Fruit fly (Drosophila melanogaster) whole organism, embryonic: ENCODE measurements around the gene Irk1.

Experiments
- Aef1 ChIP-seq: fragments of 200-800 bp; sonication (Bioruptor generic); IDR thresholded peaks from 3 replicates; pipeline ENCODE4 v1.3.6; 2022; ENCODE audit warnings: missing biosample characterization, missing genetic modification characterization
- CG10321 ChIP-seq: fragments of 200-800 bp; sonication (Bioruptor generic); IDR thresholded peaks from 2 replicates; pipeline ENCODE4 v1.3.6; 2022; ENCODE audit warnings: missing biosample characterization, missing genetic modification characterization
- CG11085 ChIP-seq: fragments of 200-800 bp; sonication (Bioruptor generic); IDR thresholded peaks from 2 replicates; pipeline ENCODE4 v1.3.6; 2022; ENCODE audit warnings: missing biosample characterization, missing genetic modification characterization
- CG11398 ChIP-seq: fragments of 200-800 bp; sonication (Bioruptor generic); optimal IDR thresholded peaks from 2 replicates; lab custom pipeline; 2016; ENCODE audit warnings: missing biosample characterization, missing genetic modification characterization
- CG12769 ChIP-seq: fragments of 200-800 bp; sonication (Bioruptor generic); optimal IDR thresholded peaks from 2 replicates; lab custom pipeline; 2019; ENCODE audit warnings: missing biosample characterization, mild to moderate bottlenecking, missing genetic modification characterization, moderate library complexity
- CG12942 ChIP-seq: fragments of 200-800 bp; sonication (Bioruptor generic); optimal IDR thresholded peaks from 3 replicates; lab custom pipeline; 2016; ENCODE audit warnings: missing biosample characterization, missing genetic modification characterization
- CG14441 ChIP-seq: fragments of 200-800 bp; sonication (Bioruptor generic); IDR thresholded peaks from 2 replicates; pipeline ENCODE4 v1.3.6; 2022; ENCODE audit warnings: missing biosample characterization, missing genetic modification characterization
- CG14860 ChIP-seq: fragments of 200-800 bp; sonication (Bioruptor generic); IDR thresholded peaks from 3 replicates; pipeline ENCODE4 v1.3.6; 2022; ENCODE audit warnings: missing biosample characterization, missing genetic modification characterization; ENCODE audit not compliant: partially characterized antibody
- CG2120 ChIP-seq: fragments of 200-800 bp; sonication (Bioruptor generic); optimal IDR thresholded peaks from 3 replicates; lab custom pipeline; 2016; ENCODE audit warnings: missing biosample characterization, missing genetic modification characterization
- CG2875 ChIP-seq: fragments of 200-800 bp; sonication (Bioruptor generic); optimal IDR thresholded peaks from 2 replicates; lab custom pipeline; 2017; ENCODE audit warnings: missing biosample characterization, mild to moderate bottlenecking, missing genetic modification characterization, missing genetic modification reagents
- CG30403 ChIP-seq: fragments of 200-800 bp; sonication (Bioruptor generic); optimal IDR thresholded peaks from 3 replicates; lab custom pipeline; 2016; ENCODE audit warnings: missing biosample characterization, missing genetic modification characterization
- CG32772 ChIP-seq: fragments of 200-800 bp; sonication (Bioruptor generic); IDR thresholded peaks from 2 replicates; pipeline ENCODE4 v1.3.6; 2022; ENCODE audit warnings: missing biosample characterization, missing genetic modification characterization
- CG3847 ChIP-seq: fragments of 200-800 bp; sonication (Bioruptor generic); IDR thresholded peaks from 2 replicates; pipeline ENCODE4 v1.3.6; 2022; ENCODE audit warnings: missing biosample characterization, missing genetic modification characterization
- CG6765 ChIP-seq: fragments of 200-800 bp; sonication (Bioruptor generic); optimal IDR thresholded peaks from 3 replicates; lab custom pipeline; 2017; ENCODE audit warnings: missing biosample characterization, mild to moderate bottlenecking, missing genetic modification characterization
- CG7271 ChIP-seq: fragments of 200-800 bp; sonication (Bioruptor generic); optimal IDR thresholded peaks from 2 replicates; lab custom pipeline; 2018; ENCODE audit warnings: missing biosample characterization, mild to moderate bottlenecking, missing genetic modification characterization, moderate library complexity
- CG8290 ChIP-seq, 3 experiments: fragments of 200-800 bp; sonication (Bioruptor generic); optimal IDR thresholded peaks; 2 replicates each; lab custom pipeline; 2016 to 2019; ENCODE audit warnings: missing biosample characterization in 3 of 3, missing genetic modification characterization in 3 of 3, mild to moderate bottlenecking in 2 of 3, moderate library complexity in 1 of 3
- CG8359 ChIP-seq: fragments of 200-800 bp; sonication (Bioruptor generic); optimal IDR thresholded peaks from 2 replicates; lab custom pipeline; 2017; ENCODE audit warnings: missing biosample characterization, mild to moderate bottlenecking, missing genetic modification characterization, borderline replicate concordance
- CG9609 ChIP-seq: fragments of 200-800 bp; sonication (Bioruptor generic); optimal IDR thresholded peaks from 3 replicates; lab custom pipeline; 2016; ENCODE audit warnings: missing biosample characterization, missing genetic modification characterization
- CG9727 ChIP-seq: fragments of 200-800 bp; sonication (Bioruptor generic); optimal IDR thresholded peaks from 3 replicates; lab custom pipeline; 2017; ENCODE audit warnings: missing biosample characterization, mild to moderate bottlenecking, missing genetic modification characterization
- Dek ChIP-seq: fragments of 200-800 bp; sonication (Bioruptor generic); optimal IDR thresholded peaks from 3 replicates; lab custom pipeline; 2019; ENCODE audit warnings: missing biosample characterization, mild to moderate bottlenecking, missing genetic modification characterization, moderate library complexity
- Fer2 ChIP-seq: fragments of 200-800 bp; sonication (Bioruptor generic); optimal IDR thresholded peaks from 2 replicates; lab custom pipeline; 2018; ENCODE audit warnings: missing biosample characterization, mild to moderate bottlenecking, missing genetic modification characterization, moderate library complexity
- GATAe ChIP-seq: fragments of 200-800 bp; sonication (Bioruptor generic); conservative IDR thresholded peaks from 2 replicates; pipeline ENCODE4 v1.3.6; 2022; ENCODE audit warnings: missing biosample characterization, missing genetic modification characterization
- Hmr ChIP-seq: fragments of 200-800 bp; sonication (Bioruptor generic); optimal IDR thresholded peaks from 3 replicates; lab custom pipeline; 2017; ENCODE audit warnings: mild to moderate bottlenecking, missing biosample characterization, missing genetic modification reagents, missing genetic modification characterization
- MTF-1 ChIP-seq: fragments of 200-800 bp; sonication (Bioruptor generic); optimal IDR thresholded peaks from 2 replicates; lab custom pipeline; 2018; ENCODE audit warnings: missing biosample characterization, mild to moderate bottlenecking, missing genetic modification characterization, borderline replicate concordance
- Mad ChIP-seq: fragments of 200-800 bp; sonication (Bioruptor generic); optimal IDR thresholded peaks from 2 replicates; lab custom pipeline; 2016; ENCODE audit warnings: missing biosample characterization, missing genetic modification characterization
- Med ChIP-seq: fragments of 200-800 bp; sonication (Bioruptor generic); peaks from one replicate; lab custom pipeline; 2016; ENCODE audit warnings: missing biosample characterization, missing genetic modification characterization, mild to moderate bottlenecking, inconsistent platforms, moderate library complexity
- Meics ChIP-seq: fragments of 200-800 bp; sonication (Bioruptor generic); optimal IDR thresholded peaks from 2 replicates; lab custom pipeline; 2017; ENCODE audit warnings: missing biosample characterization, mild to moderate bottlenecking, missing genetic modification characterization
- Rfx ChIP-seq: fragments of 200-800 bp; sonication (Bioruptor generic); IDR thresholded peaks from 2 replicates; pipeline ENCODE4 v1.3.6; 2022; ENCODE audit warnings: missing biosample characterization, missing genetic modification characterization
- chinmo ChIP-seq: fragments of 200-800 bp; sonication (Bioruptor generic); IDR thresholded peaks from 4 replicates; pipeline ENCODE4 v1.3.6; 2022; ENCODE audit warnings: missing biosample characterization, missing genetic modification characterization; ENCODE audit not compliant: partially characterized antibody
- corto ChIP-seq: fragments of 200-800 bp; sonication (Bioruptor generic); optimal IDR thresholded peaks from 2 replicates; lab custom pipeline; 2016; ENCODE audit warnings: missing biosample characterization, mild to moderate bottlenecking, missing genetic modification characterization, moderate library complexity
- crol ChIP-seq: fragments of 200-800 bp; sonication (Bioruptor generic); IDR thresholded peaks from 2 replicates; pipeline ENCODE4 v1.3.6; 2022; ENCODE audit warnings: missing biosample characterization, missing genetic modification characterization
- cwo ChIP-seq: fragments of 200-800 bp; sonication (Bioruptor generic); optimal IDR thresholded peaks from 3 replicates; lab custom pipeline; 2017; ENCODE audit warnings: missing biosample characterization, missing genetic modification characterization, mild to moderate bottlenecking, moderate library complexity, missing genetic modification reagents
- dan ChIP-seq: fragments of 200-800 bp; sonication (Bioruptor generic); IDR thresholded peaks from 2 replicates; pipeline ENCODE4 v1.3.6; 2022; ENCODE audit warnings: missing biosample characterization, missing genetic modification characterization
- emc ChIP-seq: fragments of 200-800 bp; sonication (Bioruptor generic); optimal IDR thresholded peaks from 2 replicates; lab custom pipeline; 2016; ENCODE audit warnings: missing biosample characterization, missing genetic modification characterization
- gem ChIP-seq: fragments of 200-800 bp; sonication (Bioruptor generic); optimal IDR thresholded peaks from 2 replicates; lab custom pipeline; 2019; ENCODE audit warnings: missing biosample characterization, mild to moderate bottlenecking, missing genetic modification characterization, moderate library complexity
- grn ChIP-seq: fragments of 200-800 bp; sonication (Bioruptor generic); optimal IDR thresholded peaks from 3 replicates; lab custom pipeline; 2017; ENCODE audit warnings: missing biosample characterization, missing genetic modification characterization
- knrl ChIP-seq: fragments of 200-800 bp; sonication (Bioruptor generic); IDR thresholded peaks from 3 replicates; pipeline ENCODE4 v1.3.6; 2022; ENCODE audit warnings: missing biosample characterization, missing genetic modification characterization; ENCODE audit not compliant: partially characterized antibody
- lmd ChIP-seq: fragments of 200-800 bp; sonication (Bioruptor generic); IDR thresholded peaks from 2 replicates; pipeline ENCODE4 v1.3.6; 2022; ENCODE audit warnings: missing biosample characterization, missing genetic modification characterization
- maf-S ChIP-seq: fragments of 200-800 bp; sonication (Bioruptor generic); optimal IDR thresholded peaks from 2 replicates; lab custom pipeline; 2016; ENCODE audit warnings: missing biosample characterization, missing genetic modification characterization
- mam ChIP-seq: fragments of 200-800 bp; sonication (Bioruptor generic); optimal IDR thresholded peaks from 3 replicates; lab custom pipeline; 2016; ENCODE audit warnings: missing biosample characterization, missing genetic modification characterization
- prd ChIP-seq, 3 experiments: fragments of >200 bp in 2 of 3; fragments of 200-800 bp in 1 of 3; sonication (Bioruptor generic) in 1 of 3; optimal IDR thresholded peaks in 2 of 3; IDR thresholded peaks in 1 of 3; 2 replicates in 2 of 3; 3 replicates in 1 of 3; pipeline versions ENCODE4 v1.3.6 to Lab custom; 2017 to 2022; ENCODE audit warnings: missing biosample characterization in 1 of 3, missing genetic modification characterization in 1 of 3
- rib ChIP-seq: fragments of 200-800 bp; sonication (Bioruptor generic); IDR thresholded peaks from 2 replicates; pipeline ENCODE4 v1.3.6; 2022; ENCODE audit warnings: missing biosample characterization, missing genetic modification characterization
- row ChIP-seq: fragments of 200-800 bp; sonication (Bioruptor generic); IDR thresholded peaks from 3 replicates; pipeline ENCODE4 v1.3.6; 2022; ENCODE audit warnings: missing biosample characterization, missing genetic modification characterization
- trem ChIP-seq: fragments of 200-800 bp; optimal IDR thresholded peaks from 3 replicates; lab custom pipeline; 2019; ENCODE audit warnings: missing biosample characterization, mild to moderate bottlenecking, missing genetic modification characterization, moderate library complexity
- vvl ChIP-seq: fragments of 200-800 bp; sonication (Bioruptor generic); IDR thresholded peaks from 2 replicates; pipeline ENCODE4 v1.3.6; 2022; ENCODE audit warnings: missing biosample characterization, missing genetic modification characterization
- wor ChIP-seq: fragments of 200-800 bp; sonication (Bioruptor generic); IDR thresholded peaks from 2 replicates; pipeline ENCODE4 v1.3.6; 2022; ENCODE audit warnings: missing biosample characterization, missing genetic modification characterization
- zf30C ChIP-seq: fragments of 200-800 bp; sonication (Bioruptor generic); optimal IDR thresholded peaks from 3 replicates; lab custom pipeline; 2018; ENCODE audit warnings: missing biosample characterization, mild to moderate bottlenecking, missing genetic modification characterization

The Irk1 gene

DNA sequence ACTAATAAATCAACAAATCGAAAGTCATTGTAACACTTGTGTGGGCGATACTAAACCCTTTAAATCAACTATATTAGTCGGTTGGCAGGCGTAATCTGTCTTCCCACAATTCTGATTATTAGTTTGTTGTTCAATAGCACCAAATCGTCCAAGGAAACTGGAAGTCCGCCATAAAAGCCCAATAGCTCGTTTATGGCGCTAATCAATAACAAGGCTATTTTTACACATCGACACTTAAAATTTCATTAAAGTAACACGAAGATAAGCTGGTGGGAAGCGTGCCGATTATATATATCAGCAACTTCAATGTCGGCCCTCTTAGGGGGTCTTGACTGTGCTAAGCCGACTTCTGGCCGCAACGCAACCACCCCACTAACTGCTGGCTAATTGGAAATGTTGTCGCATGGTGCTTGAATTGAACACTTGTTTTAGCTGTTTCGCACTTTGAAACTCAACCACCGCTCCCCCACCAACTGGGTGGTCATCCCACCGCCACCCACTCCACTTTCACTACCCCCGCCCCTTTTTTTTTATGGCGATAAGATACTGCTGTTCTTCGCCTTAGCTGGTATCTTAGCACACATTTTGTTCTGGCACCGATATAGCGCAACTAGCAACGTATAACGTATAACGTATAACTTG is 29.0 kb upstream of the Irk1 start (continued):
- no peak for TF ChIP-seq CG10321 (GFP tag; lab: Robert Waterston, UW)
- no peak for TF ChIP-seq Aef1
- no peak for TF ChIP-seq CG11398 (GFP tag; lab: Kevin White, UChicago)
- no peak for TF ChIP-seq CG8359 (GFP tag; lab: Kevin White, UChicago)
- no peak for TF ChIP-seq CG14860
- no peak for TF ChIP-seq CG12942 (GFP tag; lab: Kevin White, UChicago)
- no peak for TF ChIP-seq knrl (GFP tag; lab: Robert Waterston, UW)
- no peak for TF ChIP-seq crol
- TF ChIP-seq emc (GFP tag; lab: Kevin White, UChicago): no peak

DNA sequence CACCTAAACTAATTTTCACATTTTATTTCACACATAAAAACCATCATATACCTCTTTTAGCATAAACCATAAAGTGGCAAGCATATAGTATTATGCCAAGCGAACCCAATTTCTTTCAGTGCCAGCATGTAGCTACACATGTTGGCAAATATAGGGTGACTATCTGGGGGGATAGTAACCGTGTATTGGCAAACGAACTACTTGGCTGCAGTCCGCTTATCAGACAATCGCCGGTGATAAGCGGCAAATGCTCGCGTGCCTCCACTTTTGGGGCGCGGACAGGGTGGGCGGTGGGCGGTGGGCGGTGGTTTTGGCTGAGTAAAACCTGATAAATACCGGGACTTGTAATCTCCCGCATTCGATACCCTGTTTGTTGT is 28.5 kb upstream of the Irk1 start:
- TF ChIP-seq row (GFP tag; lab: Robert Waterston, UW) (peak; percentile 50; the same call in 2 of the 3 replicates), chinmo (GFP tag; lab: Robert Waterston, UW) (peak; percentile 56; the same call in 1 of the 4 replicates), Mad (GFP tag; lab: Kevin White, UChicago) (no peak), dan (GFP tag; lab: Robert Waterston, UW) (no peak), Fer2 (no peak), Dek (tag; lab: Kevin White, UChicago) (no peak), wor (GFP tag; lab: Robert Waterston, UW) (no peak), Hmr (peak; percentile 12), lmd (GFP tag; lab: Robert Waterston, UW) (no peak), CG2120 (GFP tag; lab: Kevin White, UChicago) (peak; percentile 50), GATAe (GFP tag; lab: Robert Waterston, UW) (peak; percentile 82), CG9727 (GFP tag; lab: Kevin White, UChicago) (peak; percentile 21), Meics (GFP tag; lab: Kevin White, UChicago) (peak; percentile 26), mam (GFP tag; lab: Kevin White, UChicago) (peak; percentile 2), CG14441 (GFP tag; lab: Robert Waterston, UW) (peak; percentile 58), rib (GFP tag; lab: Robert Waterston, UW) (peak; percentile 59; the same call in 1 of the 2 replicates), corto (GFP tag; lab: Kevin White, UChicago) (no peak), grn (GFP tag; lab: Kevin White, UChicago) (peak; percentile 53), maf-S (GFP tag; lab: Kevin White, UChicago) (no peak), vvl (GFP tag; lab: Robert Waterston, UW) (0 out of 2 replicates have a peak, but pooled peaks have one; percentile 38), zf30C (peak; percentile 24), cwo (GFP tag; lab: Kevin White, UChicago) (peak; percentile 84), crol (peak; percentile 76), CG32772 (GFP tag; lab: Robert Waterston, UW) (0 out of 2 replicates have a peak, but pooled peaks have one; percentile 10), MTF-1 (GFP tag; lab: Kevin White, UChicago) (no peak), gem (tag; lab: Kevin White, UChicago) (peak; percentile 19), CG6765 (GFP tag; lab: Kevin White, UChicago) (no peak), CG30403 (peak; percentile 10), CG11085 (no peak), Rfx (GFP tag; lab: Robert Waterston, UW) (peak; percentile 7; the same call in 1 of the 2 replicates), CG9609 (no peak), CG12769 (tag; lab: Kevin White, UChicago) (peak; percentile 36), CG7271 (no peak), trem (tag; lab: Kevin White, UChicago) (no peak), CG8290 (GFP tag; optimal IDR thresholded peaks at IDR 0.05; lab: Kevin White, UChicago) (no peak), CG8290 (tag; optimal IDR thresholded peaks at IDR 0.05; lab: Kevin White, UChicago) (peak in 1 of 2 experiments; percentile 31), Med (GFP tag; lab: Kevin White, UChicago) (peak; percentile 78), CG2875 (GFP tag; lab: Kevin White, UChicago) (no peak), prd (optimal IDR thresholded peaks at IDR 0.05; lab: Kevin White, UChicago) (no peak), prd (GFP tag; IDR thresholded peaks at IDR 0.05; lab: Robert Waterston, UW) (0 out of 3 replicates have a peak, but pooled peaks have one; percentile 19), CG3847 (0 out of 2 replicates have a peak, but pooled peaks have one; percentile 17)
